Fruit fly (Drosophila melanogaster) whole organism, embryonic: ENCODE data around the gene CG16953.

Experiments used
- Bdp1 ChIP-seq: fragments of 200-800 bp; sonication (Bioruptor generic); optimal IDR thresholded peaks from 3 replicates; lab custom pipeline; 2016; ENCODE audit warnings: missing biosample characterization, missing genetic modification characterization
- CG1024 ChIP-seq: fragments of 200-800 bp; sonication (Bioruptor generic); IDR thresholded peaks from 2 replicates; pipeline ENCODE4 v1.3.6; 2022; ENCODE audit warnings: missing biosample characterization, missing genetic modification characterization
- CG11456 ChIP-seq: fragments of 200-800 bp; sonication (Bioruptor generic); IDR thresholded peaks from 3 replicates; pipeline ENCODE4 v1.3.6; 2022; ENCODE audit warnings: missing biosample characterization, missing genetic modification characterization
- CG11696 ChIP-seq: fragments of 200-800 bp; sonication (Bioruptor generic); IDR thresholded peaks from 2 replicates; pipeline ENCODE4 v1.3.6; 2022; ENCODE audit warnings: missing biosample characterization, missing genetic modification characterization
- CG12744 ChIP-seq: fragments of 200-800 bp; sonication (Bioruptor generic); optimal IDR thresholded peaks from 2 replicates; lab custom pipeline; 2016; ENCODE audit warnings: missing biosample characterization, missing genetic modification characterization
- CG13296 ChIP-seq: fragments of 200-800 bp; sonication (Bioruptor generic); optimal IDR thresholded peaks from 3 replicates; lab custom pipeline; 2018; ENCODE audit warnings: missing biosample characterization, mild to moderate bottlenecking, missing genetic modification characterization
- CG17186 ChIP-seq: fragments of 200-800 bp; sonication (Bioruptor generic); optimal IDR thresholded peaks from 3 replicates; lab custom pipeline; 2017; ENCODE audit warnings: missing biosample characterization, missing genetic modification reagents, missing genetic modification characterization
- CG17328 ChIP-seq: fragments of 200-800 bp; sonication (Bioruptor generic); IDR thresholded peaks from 2 replicates; pipeline ENCODE4 v1.3.6; 2022; ENCODE audit warnings: missing biosample characterization, missing genetic modification characterization
- CG32772 ChIP-seq: fragments of 200-800 bp; sonication (Bioruptor generic); IDR thresholded peaks from 2 replicates; pipeline ENCODE4 v1.3.6; 2022; ENCODE audit warnings: missing biosample characterization, missing genetic modification characterization
- CG42726 ChIP-seq: fragments of 200-800 bp; sonication (Bioruptor generic); IDR thresholded peaks from 2 replicates; pipeline ENCODE4 v1.3.6; 2022; ENCODE audit warnings: missing biosample characterization, missing genetic modification characterization; ENCODE audit not compliant: partially characterized antibody
- CG4360 ChIP-seq: fragments of 200-800 bp; sonication (Bioruptor generic); IDR thresholded peaks from 2 replicates; pipeline ENCODE4 v1.3.6; 2022; ENCODE audit warnings: missing biosample characterization, missing genetic modification characterization
- CG4707 ChIP-seq: fragments of 200-800 bp; sonication (Bioruptor generic); optimal IDR thresholded peaks from 2 replicates; lab custom pipeline; 2018; ENCODE audit warnings: missing biosample characterization, mild to moderate bottlenecking, missing genetic modification characterization, moderate library complexity
- CG5180 ChIP-seq: fragments of 200-800 bp; sonication (Bioruptor generic); optimal IDR thresholded peaks from 3 replicates; lab custom pipeline; 2017; ENCODE audit warnings: missing biosample characterization, missing genetic modification characterization, mild to moderate bottlenecking, moderate library complexity, missing genetic modification reagents
- CG7556 ChIP-seq: fragments of 200-800 bp; sonication (Bioruptor generic); optimal IDR thresholded peaks from 2 replicates; lab custom pipeline; 2017; ENCODE audit warnings: missing biosample characterization, mild to moderate bottlenecking, missing genetic modification characterization
- CG7839 ChIP-seq: fragments of 200-800 bp; sonication (Bioruptor generic); optimal IDR thresholded peaks from 3 replicates; lab custom pipeline; 2018; ENCODE audit warnings: missing biosample characterization, mild to moderate bottlenecking, missing genetic modification characterization, moderate library complexity
- CG8944 ChIP-seq: fragments of 200-800 bp; sonication (Bioruptor generic); optimal IDR thresholded peaks from 3 replicates; lab custom pipeline; 2016; ENCODE audit warnings: missing biosample characterization, missing genetic modification characterization
- CG9609 ChIP-seq: fragments of 200-800 bp; sonication (Bioruptor generic); optimal IDR thresholded peaks from 3 replicates; lab custom pipeline; 2016; ENCODE audit warnings: missing biosample characterization, missing genetic modification characterization
- CHES-1-like ChIP-seq: fragments of 200-800 bp; sonication (Bioruptor generic); optimal IDR thresholded peaks from 2 replicates; lab custom pipeline; 2016; ENCODE audit warnings: missing biosample characterization, missing genetic modification characterization
- D19A ChIP-seq: fragments of 200-800 bp; optimal IDR thresholded peaks from 3 replicates; lab custom pipeline; 2019; ENCODE audit warnings: missing biosample characterization, mild to moderate bottlenecking, missing genetic modification characterization, moderate library complexity
- Dip3 ChIP-seq: fragments of 200-800 bp; sonication (Bioruptor generic); optimal IDR thresholded peaks from 3 replicates; lab custom pipeline; 2016; ENCODE audit warnings: missing biosample characterization, missing genetic modification characterization
- Doc2 ChIP-seq: fragments of 200-800 bp; sonication (Bioruptor generic); IDR thresholded peaks from 2 replicates; pipeline ENCODE4 v1.3.6; 2022; ENCODE audit warnings: missing biosample characterization, missing genetic modification characterization
- Dref ChIP-seq: fragments of 200-800 bp; sonication (Bioruptor generic); IDR thresholded peaks from 2 replicates; pipeline ENCODE4 v1.3.6; 2022; ENCODE audit warnings: missing biosample characterization, missing genetic modification characterization
- Fer3 ChIP-seq: fragments of 200-800 bp; sonication (Bioruptor generic); optimal IDR thresholded peaks from 2 replicates; lab custom pipeline; 2018; ENCODE audit warnings: missing biosample characterization, mild to moderate bottlenecking, missing genetic modification characterization, moderate library complexity
- HHEX ChIP-seq: fragments of 200-800 bp; sonication (Bioruptor generic); optimal IDR thresholded peaks from 3 replicates; lab custom pipeline; 2017; ENCODE audit warnings: missing biosample characterization, mild to moderate bottlenecking, missing genetic modification characterization, missing genetic modification reagents
- Hr3 ChIP-seq: fragments of 200-800 bp; sonication (Bioruptor generic); optimal IDR thresholded peaks from 3 replicates; lab custom pipeline; 2016; ENCODE audit warnings: missing biosample characterization, missing genetic modification characterization
- Nf-YB ChIP-seq: fragments of 200-800 bp; sonication (Bioruptor generic); optimal IDR thresholded peaks from 3 replicates; lab custom pipeline; 2019; ENCODE audit warnings: missing biosample characterization, mild to moderate bottlenecking, missing genetic modification characterization, moderate library complexity
- Nf-YC ChIP-seq: fragments of 200-800 bp; optimal IDR thresholded peaks from 3 replicates; lab custom pipeline; 2019; ENCODE audit warnings: missing biosample characterization, mild to moderate bottlenecking, missing genetic modification characterization, moderate library complexity
- Poxn ChIP-seq: fragments of 200-800 bp; sonication (Bioruptor generic); IDR thresholded peaks from 2 replicates; pipeline ENCODE4 v1.3.6; 2022; ENCODE audit warnings: missing biosample characterization, missing genetic modification characterization
- Trl ChIP-seq, 3 experiments: fragments of >200 bp in 2 of 3; fragments of 200-800 bp in 1 of 3; sonication (Bioruptor generic) in 1 of 3; optimal IDR thresholded peaks; 2 replicates in 1 of 3; 3 replicates in 2 of 3; lab custom pipeline; 2016 to 2017; ENCODE audit warnings: missing biosample characterization in 1 of 3, missing genetic modification characterization in 1 of 3
- Xrp1 ChIP-seq: fragments of 200-800 bp; sonication (Bioruptor generic); IDR thresholded peaks from 2 replicates; pipeline ENCODE4 v1.3.6; 2022; ENCODE audit warnings: missing biosample characterization, missing genetic modification characterization
- bab2 ChIP-seq: fragments of 200-800 bp; sonication (Bioruptor generic); optimal IDR thresholded peaks from 2 replicates; lab custom pipeline; 2016; ENCODE audit warnings: missing biosample characterization, missing genetic modification characterization
- caup ChIP-seq: fragments of 200-800 bp; sonication (Bioruptor generic); optimal IDR thresholded peaks from 3 replicates; lab custom pipeline; 2017; ENCODE audit warnings: missing biosample characterization, mild to moderate bottlenecking, missing genetic modification characterization, moderate library complexity; ENCODE audit not compliant: severe bottlenecking
- dan ChIP-seq: fragments of 200-800 bp; sonication (Bioruptor generic); IDR thresholded peaks from 2 replicates; pipeline ENCODE4 v1.3.6; 2022; ENCODE audit warnings: missing biosample characterization, missing genetic modification characterization
- gce ChIP-seq: fragments of 200-800 bp; sonication (Bioruptor generic); IDR thresholded peaks from 3 replicates; pipeline ENCODE4 v1.3.6; 2022; ENCODE audit warnings: missing biosample characterization, missing genetic modification characterization
- gfzf ChIP-seq: fragments of 200-800 bp; sonication (Bioruptor generic); optimal IDR thresholded peaks from 2 replicates; lab custom pipeline; 2016; ENCODE audit warnings: missing biosample characterization, mild to moderate bottlenecking, missing genetic modification characterization, moderate library complexity
- nau ChIP-seq: fragments of 200-800 bp; sonication (Bioruptor generic); optimal IDR thresholded peaks from 3 replicates; lab custom pipeline; 2017; ENCODE audit warnings: missing biosample characterization, mild to moderate bottlenecking, missing genetic modification characterization, missing genetic modification reagents
- nerfin-1 ChIP-seq: fragments of 200-800 bp; sonication (Bioruptor generic); optimal IDR thresholded peaks from 3 replicates; lab custom pipeline; 2019; ENCODE audit warnings: missing biosample characterization, mild to moderate bottlenecking, missing genetic modification characterization, moderate library complexity
- odd ChIP-seq: fragments of 200-800 bp; sonication (Bioruptor generic); optimal IDR thresholded peaks from 2 replicates; lab custom pipeline; 2017; ENCODE audit warnings: missing biosample characterization, mild to moderate bottlenecking, missing genetic modification characterization
- org-1 ChIP-seq: fragments of 200-800 bp; sonication (Bioruptor generic); optimal IDR thresholded peaks from 2 replicates; lab custom pipeline; 2017; ENCODE audit warnings: missing biosample characterization, missing genetic modification characterization
- pita ChIP-seq: fragments of 200-800 bp; sonication (Bioruptor generic); optimal IDR thresholded peaks from 2 replicates; lab custom pipeline; 2017; ENCODE audit warnings: missing biosample characterization, mild to moderate bottlenecking, missing genetic modification characterization
- pros ChIP-seq: fragments of 200-800 bp; sonication (Bioruptor generic); optimal IDR thresholded peaks from 3 replicates; lab custom pipeline; 2019; ENCODE audit warnings: missing biosample characterization, mild to moderate bottlenecking, missing genetic modification characterization, moderate library complexity
- pzg ChIP-seq: fragments of 200-800 bp; sonication (Bioruptor generic); optimal IDR thresholded peaks from 3 replicates; lab custom pipeline; 2018; ENCODE audit warnings: missing biosample characterization, mild to moderate bottlenecking, missing genetic modification characterization, moderate library complexity
- row ChIP-seq: fragments of 200-800 bp; sonication (Bioruptor generic); IDR thresholded peaks from 3 replicates; pipeline ENCODE4 v1.3.6; 2022; ENCODE audit warnings: missing biosample characterization, missing genetic modification characterization
- sim ChIP-seq: fragments of 200-800 bp; sonication (Bioruptor generic); IDR thresholded peaks from 2 replicates; pipeline ENCODE4 v1.3.6; 2022; ENCODE audit warnings: missing biosample characterization, missing genetic modification characterization
- tap ChIP-seq: fragments of 200-800 bp; optimal IDR thresholded peaks from 3 replicates; lab custom pipeline; 2019; ENCODE audit warnings: missing biosample characterization, mild to moderate bottlenecking, missing genetic modification characterization, moderate library complexity
- trem ChIP-seq: fragments of 200-800 bp; optimal IDR thresholded peaks from 3 replicates; lab custom pipeline; 2019; ENCODE audit warnings: missing biosample characterization, mild to moderate bottlenecking, missing genetic modification characterization, moderate library complexity
- unpg ChIP-seq: fragments of 200-800 bp; sonication (Bioruptor generic); optimal IDR thresholded peaks from 3 replicates; lab custom pipeline; 2018; ENCODE audit warnings: missing biosample characterization, mild to moderate bottlenecking, missing genetic modification characterization, moderate library complexity
- wdn ChIP-seq: fragments of 200-800 bp; sonication (Bioruptor generic); IDR thresholded peaks from 2 replicates; pipeline ENCODE4 v1.3.6; 2022; ENCODE audit warnings: missing biosample characterization, missing genetic modification characterization

CG16953 gene

DNA sequence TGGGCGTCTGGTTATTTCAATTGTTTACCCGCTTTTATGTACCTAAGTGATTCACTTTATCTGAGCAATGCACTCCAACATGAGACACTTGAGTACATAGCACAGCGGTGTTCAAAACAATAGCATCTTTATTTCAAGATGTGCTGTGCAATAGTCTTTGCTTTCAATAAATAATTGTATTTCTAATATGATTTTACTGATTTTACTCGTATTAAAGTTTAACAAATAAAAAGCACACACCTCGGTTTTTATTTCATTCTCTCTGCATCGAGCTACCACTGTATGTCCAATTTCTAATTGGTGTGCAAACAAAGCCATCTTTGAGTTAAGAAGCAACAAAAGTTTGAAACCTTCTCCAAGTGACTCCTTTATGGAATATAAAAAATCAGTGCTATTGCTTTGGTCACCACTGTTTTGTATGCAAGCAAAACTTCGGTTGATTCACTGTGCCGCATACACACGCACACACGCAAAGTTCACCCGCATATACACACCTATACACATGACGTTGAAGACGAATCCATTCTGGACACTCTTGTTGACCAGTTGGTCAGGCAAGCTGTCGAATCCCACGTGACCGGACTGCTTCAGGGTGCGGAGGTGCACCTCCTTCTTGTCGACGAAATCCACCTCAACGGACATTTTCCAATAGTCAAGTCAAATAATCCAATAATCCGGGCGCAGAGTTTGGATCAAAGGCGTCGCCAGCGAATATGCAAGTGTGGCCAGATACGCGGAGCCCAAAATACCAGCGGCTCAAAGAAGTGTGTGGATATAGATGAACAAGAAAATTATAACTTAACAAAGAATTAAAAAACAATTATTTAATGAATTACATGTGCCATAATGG lies 2.2 kb upstream of the CG16953 start, which contains the start of gene Septin2 (continued):
- TF ChIP-seq CG12744 (GFP tag; lab: Kevin White, UChicago) = no peak
- peak; percentile 14 for TF ChIP-seq Dip3 (GFP tag; lab: Kevin White, UChicago)
- TF ChIP-seq Nf-YB (GFP tag; lab: Kevin White, UChicago) = peak; percentile 68
- peak; percentile 69 for TF ChIP-seq Fer3 (tag; lab: Kevin White, UChicago)
- peak; percentile 78 for TF ChIP-seq CG13296 (GFP tag; lab: Kevin White, UChicago)
- TF ChIP-seq CG11696 (GFP tag; lab: Robert Waterston, UW) = peak; percentile 94
- TF ChIP-seq nau (GFP tag; lab: Kevin White, UChicago) = peak; percentile 36
- TF ChIP-seq CG7556 = peak; percentile 83
- no peak for TF ChIP-seq CG17186 (GFP tag; lab: Kevin White, UChicago)
- TF ChIP-seq Poxn (GFP tag; lab: Robert Waterston, UW) = no peak
- peak; percentile 75 for TF ChIP-seq Xrp1 (GFP tag; lab: Robert Waterston, UW)
- peak; percentile 44; the same call in 1 of the 2 replicates for TF ChIP-seq sim
- peak; percentile 42; the same call in 1 of the 3 replicates for TF ChIP-seq CG11456
- peak; percentile 35 for TF ChIP-seq CG4707 (GFP tag; lab: Kevin White, UChicago)
- no peak for TF ChIP-seq dan (GFP tag; lab: Robert Waterston, UW)
- TF ChIP-seq org-1 (GFP tag; lab: Kevin White, UChicago) = peak; percentile 82
- TF ChIP-seq CHES-1-like = peak; percentile 66
- TF ChIP-seq tap (tag; lab: Kevin White, UChicago) = peak; percentile 86
- TF ChIP-seq Hr3 = peak; percentile 74
- TF ChIP-seq D19A (tag; lab: Kevin White, UChicago) = peak; percentile 83
- TF ChIP-seq Bdp1 (GFP tag; lab: Kevin White, UChicago) = peak; percentile 44
- peak; percentile 77 for TF ChIP-seq nerfin-1 (tag; lab: Kevin White, UChicago)
- TF ChIP-seq wdn (GFP tag; lab: Robert Waterston, UW) = no peak
- peak; percentile 76 for TF ChIP-seq bab2 (GFP tag; lab: Kevin White, UChicago)
- peak; percentile 68 for TF ChIP-seq CG32772
- TF ChIP-seq HHEX (GFP tag; lab: Kevin White, UChicago) = peak; percentile 84
- no peak for TF ChIP-seq Dref
- TF ChIP-seq row (GFP tag; lab: Robert Waterston, UW) = peak; percentile 70
- 0 out of 2 replicates have a peak, but pooled peaks have one; percentile 2 for TF ChIP-seq CG1024 (GFP tag; lab: Robert Waterston, UW)
- TF ChIP-seq Nf-YC (tag; lab: Kevin White, UChicago) = peak; percentile 35
- TF ChIP-seq CG8944 = no peak
- TF ChIP-seq odd (GFP tag; lab: Kevin White, UChicago) = peak; percentile 85
- TF ChIP-seq unpg (GFP tag; lab: Kevin White, UChicago) = peak; percentile 59
- TF ChIP-seq CG7839 = peak; percentile 82
- TF ChIP-seq pzg (GFP tag; lab: Kevin White, UChicago) = peak; percentile 44
- peak; percentile 75 for TF ChIP-seq CG5180 (GFP tag; lab: Kevin White, UChicago)
- TF ChIP-seq gce (GFP tag; lab: Robert Waterston, UW) = no peak
- peak; percentile 68 for TF ChIP-seq caup
- TF ChIP-seq CG9609 (GFP tag; lab: Kevin White, UChicago) = peak; percentile 27
- no peak for TF ChIP-seq Doc2 (GFP tag; lab: Robert Waterston, UW)
- TF ChIP-seq pita (GFP tag; lab: Kevin White, UChicago) = no peak
- no peak for TF ChIP-seq pros (GFP tag; lab: Kevin White, UChicago)
- TF ChIP-seq gfzf (GFP tag; lab: Kevin White, UChicago) = peak; percentile 72
- TF ChIP-seq Trl (optimal IDR thresholded peaks at IDR 0.05; lab: Kevin White, UChicago) = no peak
- TF ChIP-seq Trl (GFP tag; optimal IDR thresholded peaks at IDR 0.05; lab: Kevin White, UChicago) = peak; percentile 43
- TF ChIP-seq CG42726 (GFP tag; lab: Robert Waterston, UW) = no peak
- TF ChIP-seq trem (tag; lab: Kevin White, UChicago) = peak; percentile 49
- 0 out of 2 replicates have a peak, but pooled peaks have one; percentile 22 for TF ChIP-seq CG4360 (GFP tag; lab: Robert Waterston, UW)
- TF ChIP-seq CG17328 (GFP tag; lab: Robert Waterston, UW) = peak; percentile 54; the same call in 1 of the 2 replicates
